Fruit fly (Drosophila melanogaster): ENCODE data around the gene CG14562.

DNA sequence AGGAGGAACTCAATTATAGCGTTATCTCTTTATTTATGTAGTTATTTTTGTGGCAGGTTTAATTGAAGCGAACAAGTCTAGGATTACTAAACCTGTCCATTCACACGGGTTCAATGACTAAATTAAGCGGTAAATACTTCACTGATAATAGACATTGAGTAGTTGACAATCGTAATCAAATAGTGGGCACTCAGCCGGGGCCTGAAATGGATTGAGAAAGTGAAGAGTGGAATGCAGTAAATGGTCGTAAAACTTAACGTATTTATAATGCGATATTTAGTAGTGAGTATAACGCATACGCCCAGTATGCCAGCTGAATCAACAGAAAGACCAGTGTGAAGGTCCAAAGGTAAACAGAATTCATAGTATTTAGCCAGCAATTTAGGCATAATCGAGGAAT is 5.9 kb upstream of the CG14562 start:
- no peak for TF ChIP-seq CTCF (optimal IDR thresholded peaks at IDR 0.05)
- no peak for TF ChIP-seq CG8478 (optimal IDR thresholded peaks at IDR 0.05)
